Worm (Caenorhabditis elegans) whole organism, young adult: ENCODE measurements around the gene C40A11.2.
A peak's percentile ranks its signal among the peaks of the same experiment; 100 is the strongest.

Experiments
- B0035.1 ChIP-seq: sonication (generic microtip); optimal IDR thresholded peaks from 2 replicates; lab custom pipeline; 2016; ENCODE audit warnings: missing genetic modification characterization, mild to moderate bottlenecking, missing compliant biosample characterization, missing genotype, missing genetic modification reagents
- B0261.1 ChIP-seq: sonication (generic microtip); optimal IDR thresholded peaks from 2 replicates; lab custom pipeline; 2016; ENCODE audit warnings: mild to moderate bottlenecking, missing genetic modification characterization, moderate library complexity, missing compliant biosample characterization
- K12H6.12 ChIP-seq: fragments of 200-800 bp; sonication (Bioruptor generic); optimal IDR thresholded peaks from 2 replicates; lab custom pipeline; 2018; ENCODE audit warnings: mild to moderate bottlenecking, missing genetic modification characterization, missing compliant biosample characterization
- T07F8.4 ChIP-seq: sonication (generic microtip); optimal IDR thresholded peaks from 2 replicates; lab custom pipeline; 2016; ENCODE audit warnings: mild to moderate bottlenecking, missing genetic modification characterization, moderate library complexity, missing compliant biosample characterization
- Y53G8AR.9 ChIP-seq: fragments of 200-800 bp; sonication (Bioruptor generic); conservative IDR thresholded peaks from 2 replicates; pipeline ENCODE4 v1.3.6; 2022; ENCODE audit warnings: missing genetic modification reagents, missing genetic modification characterization, missing compliant biosample characterization
- Y95B8A.8 ChIP-seq: fragments of 200-800 bp; sonication (Bioruptor generic); IDR thresholded peaks from 2 replicates; pipeline ENCODE4 v1.3.6; 2022; ENCODE audit warnings: missing genetic modification reagents, missing genetic modification characterization, missing compliant biosample characterization
- aptf-3 ChIP-seq: fragments of 200-800 bp; sonication (Bioruptor generic); IDR thresholded peaks from 2 replicates; pipeline ENCODE4 v1.3.6; 2022; ENCODE audit warnings: missing genetic modification characterization, missing compliant biosample characterization
- ccch-3 ChIP-seq: fragments of 200-800 bp; sonication (Bioruptor generic); optimal IDR thresholded peaks from 2 replicates; lab custom pipeline; 2018; ENCODE audit warnings: mild to moderate bottlenecking, missing genetic modification characterization, missing compliant biosample characterization
- cebp-1 ChIP-seq, 2 experiments: fragments of 200-800 bp in 1 of 2; sonication (Bioruptor generic) in 1 of 2; sonication (generic microtip) in 1 of 2; IDR thresholded peaks in 1 of 2; optimal IDR thresholded peaks in 1 of 2; 2 replicates each; pipeline versions ENCODE4 v1.3.6 to Lab custom; 2017 to 2022; ENCODE audit warnings: missing compliant biosample characterization in 2 of 2, missing genetic modification characterization in 2 of 2, mild to moderate bottlenecking in 1 of 2, missing genetic modification reagents in 1 of 2, moderate library complexity in 1 of 2
- ceh-27 ChIP-seq: fragments of 200-800 bp; sonication (Bioruptor generic); optimal IDR thresholded peaks from 2 replicates; lab custom pipeline; 2018; ENCODE audit warnings: mild to moderate bottlenecking, missing genetic modification characterization, moderate library complexity, missing compliant biosample characterization
- ceh-91 ChIP-seq: fragments of 200-800 bp; sonication (Bioruptor generic); IDR thresholded peaks from 2 replicates; pipeline ENCODE4 v1.3.6; 2022; ENCODE audit warnings: missing genetic modification reagents, missing genetic modification characterization, missing compliant biosample characterization
- efl-1 ChIP-seq: fragments of 150-350 bp; optimal IDR thresholded peaks from 2 replicates; lab custom pipeline; 2014; ENCODE audit warnings: missing biosample characterization, missing genetic modification reagents, missing genetic modification characterization
- egrh-3 ChIP-seq: fragments of 200-800 bp; sonication (Bioruptor generic); IDR thresholded peaks from 2 replicates; pipeline ENCODE4 v1.3.6; 2022; ENCODE audit warnings: missing genetic modification reagents, missing genetic modification characterization, missing compliant biosample characterization
- hlh-26 ChIP-seq: fragments of 200-800 bp; sonication (Bioruptor generic); conservative IDR thresholded peaks from 2 replicates; pipeline ENCODE4 v1.3.6; 2022; ENCODE audit warnings: missing genetic modification reagents, missing genetic modification characterization, missing compliant biosample characterization
- hmg-1.2 ChIP-seq: fragments of 200-800 bp; sonication (Bioruptor generic); IDR thresholded peaks from 2 replicates; pipeline ENCODE4 v1.3.6; 2022; ENCODE audit warnings: missing genetic modification reagents, missing genetic modification characterization, missing compliant biosample characterization
- hrde-1 ChIP-seq: sonication (generic microtip); optimal IDR thresholded peaks from 2 replicates; lab custom pipeline; 2016; ENCODE audit warnings: missing genetic modification characterization, mild to moderate bottlenecking, missing compliant biosample characterization, moderate library complexity, missing genotype, missing genetic modification reagents, borderline replicate concordance
- lin-54 ChIP-seq: fragments of 200-800 bp; sonication (Bioruptor generic); optimal IDR thresholded peaks from 2 replicates; lab custom pipeline; 2018; ENCODE audit warnings: mild to moderate bottlenecking, missing genetic modification characterization, missing compliant biosample characterization
- lsl-1 ChIP-seq: fragments of 200-800 bp; sonication (Bioruptor generic); optimal IDR thresholded peaks from 2 replicates; lab custom pipeline; 2018; ENCODE audit warnings: mild to moderate bottlenecking, missing genetic modification characterization, moderate library complexity, missing compliant biosample characterization
- madf-3 ChIP-seq: fragments of 200-800 bp; sonication (Bioruptor generic); IDR thresholded peaks from 2 replicates; pipeline ENCODE4 v1.3.6; 2022; ENCODE audit warnings: missing genetic modification reagents, missing genetic modification characterization, missing compliant biosample characterization
- madf-6 ChIP-seq: fragments of 200-800 bp; sonication (Bioruptor generic); IDR thresholded peaks from 2 replicates; pipeline ENCODE4 v1.3.6; 2022; ENCODE audit warnings: missing genetic modification reagents, missing genetic modification characterization, missing compliant biosample characterization
- nfyb-1 ChIP-seq: fragments of 200-800 bp; sonication (Bioruptor generic); IDR thresholded peaks from 2 replicates; pipeline ENCODE4 v1.3.6; 2022; ENCODE audit warnings: missing genetic modification reagents, missing genetic modification characterization, missing compliant biosample characterization
- nhr-179 ChIP-seq: sonication (generic microtip); optimal IDR thresholded peaks from 2 replicates; lab custom pipeline; 2016; ENCODE audit warnings: mild to moderate bottlenecking, missing genetic modification characterization, missing compliant biosample characterization
- pbrm-1 ChIP-seq: fragments of 200-800 bp; sonication (Bioruptor generic); IDR thresholded peaks from 2 replicates; pipeline ENCODE4 v1.3.6; 2022; ENCODE audit warnings: missing genetic modification reagents, missing genetic modification characterization, missing compliant biosample characterization
- rcor-1 ChIP-seq: fragments of 200-800 bp; sonication (Bioruptor generic); IDR thresholded peaks from 2 replicates; pipeline ENCODE4 v1.3.6; 2022; ENCODE audit warnings: missing genetic modification reagents, missing genetic modification characterization, missing compliant biosample characterization
- rec-8 ChIP-seq, 2 experiments: sonication (generic microtip); optimal IDR thresholded peaks; 2 replicates each; lab custom pipeline; 2016; ENCODE audit warnings: mild to moderate bottlenecking in 2 of 2, missing genetic modification characterization in 2 of 2, missing genetic modification reagents in 2 of 2, missing genotype in 2 of 2, missing biosample characterization in 1 of 2, missing compliant biosample characterization in 1 of 2, moderate library complexity in 1 of 2
- rpc-1 ChIP-seq, 2 experiments: fragments of 150-350 bp in 1 of 2; sonication (generic microtip) in 1 of 2; optimal IDR thresholded peaks; 2 replicates each; lab custom pipeline; 2014 to 2018; ENCODE audit warnings: missing biosample characterization in 1 of 2, missing genetic modification characterization in 1 of 2, missing genetic modification reagents in 1 of 2, missing genotype in 1 of 2
- snpc-3.4 ChIP-seq: sonication (generic microtip); optimal IDR thresholded peaks from 2 replicates; lab custom pipeline; 2017; ENCODE audit warnings: missing genetic modification characterization, mild to moderate bottlenecking, missing compliant biosample characterization, antibody characterized with exemption, moderate library complexity, missing genotype, missing genetic modification reagents
- snpc-4 ChIP-seq, 5 experiments: fragments of 150-350 bp in 1 of 5; sonication (generic microtip) in 4 of 5; optimal IDR thresholded peaks; 2 replicates each; lab custom pipeline; 2014 to 2018; ENCODE audit warnings: missing genetic modification characterization in 5 of 5, missing biosample characterization in 3 of 5, antibody characterized with exemption in 2 of 5, mild to moderate bottlenecking in 2 of 5, missing compliant biosample characterization in 2 of 5, missing genotype in 2 of 5, moderate library complexity in 2 of 5, missing genetic modification reagents in 1 of 5
- sptf-2 ChIP-seq: fragments of 200-800 bp; sonication (Bioruptor generic); optimal IDR thresholded peaks from 2 replicates; lab custom pipeline; 2018; ENCODE audit warnings: mild to moderate bottlenecking, missing genetic modification characterization, missing compliant biosample characterization
- tlf-1 ChIP-seq: fragments of 200-800 bp; sonication (Bioruptor generic); optimal IDR thresholded peaks from 2 replicates; lab custom pipeline; 2018; ENCODE audit warnings: mild to moderate bottlenecking, missing genetic modification characterization, missing compliant biosample characterization
- unc-62 ChIP-seq: fragments of 150-350 bp; optimal IDR thresholded peaks from 2 replicates; lab custom pipeline; 2014; ENCODE audit warnings: missing biosample characterization, missing genetic modification reagents, missing genetic modification characterization
- xnd-1 ChIP-seq: sonication (generic microtip); optimal IDR thresholded peaks from 2 replicates; lab custom pipeline; 2016; ENCODE audit warnings: missing genotype, missing genetic modification reagents, missing genetic modification characterization, missing compliant biosample characterization
- zim-3 ChIP-seq: sonication (generic microtip); optimal IDR thresholded peaks from 2 replicates; lab custom pipeline; 2017; ENCODE audit warnings: mild to moderate bottlenecking, missing genetic modification characterization, moderate library complexity, missing compliant biosample characterization
- ztf-18 ChIP-seq: sonication (generic microtip); optimal IDR thresholded peaks from 2 replicates; lab custom pipeline; 2016; ENCODE audit warnings: missing genotype, mild to moderate bottlenecking, missing genetic modification characterization, missing compliant biosample characterization
- ztf-22 ChIP-seq: fragments of 200-800 bp; sonication (Bioruptor generic); optimal IDR thresholded peaks from 2 replicates; lab custom pipeline; 2018; ENCODE audit warnings: mild to moderate bottlenecking, missing genetic modification characterization, moderate library complexity, missing compliant biosample characterization
- ztf-25 ChIP-seq: fragments of 200-800 bp; sonication (Bioruptor generic); IDR thresholded peaks from 2 replicates; pipeline ENCODE4 v1.3.6; 2022; ENCODE audit warnings: missing genetic modification reagents, missing genetic modification characterization, missing compliant biosample characterization
- ztf-28 ChIP-seq: fragments of 200-800 bp; sonication (Bioruptor generic); IDR thresholded peaks from 2 replicates; pipeline ENCODE4 v1.3.6; 2022; ENCODE audit warnings: missing genetic modification reagents, missing genetic modification characterization, missing compliant biosample characterization

The C40A11.2 gene

ce11 chrII:2190522-2190921 lies 43.8 kb downstream of the C40A11.2 start:
- TF ChIP-seq madf-6 (GFP tag; lab: Robert Waterston, UW) (no peak), madf-3 (GFP tag; lab: Robert Waterston, UW) (no peak), pbrm-1 (no peak), zim-3 (tag; lab: Kevin White, UChicago) (no peak), Y95B8A.8 (no peak), xnd-1 (tag; lab: Kevin White, UChicago) (no peak), efl-1 (GFP tag; lab: Kevin White, UChicago) (no peak), Y53G8AR.9 (GFP tag; lab: Robert Waterston, UW) (no peak), K12H6.12 (no peak), aptf-3 (GFP tag; lab: Robert Waterston, UW) (no peak), sptf-2 (GFP tag; lab: Kevin White, UChicago) (no peak)

DNA sequence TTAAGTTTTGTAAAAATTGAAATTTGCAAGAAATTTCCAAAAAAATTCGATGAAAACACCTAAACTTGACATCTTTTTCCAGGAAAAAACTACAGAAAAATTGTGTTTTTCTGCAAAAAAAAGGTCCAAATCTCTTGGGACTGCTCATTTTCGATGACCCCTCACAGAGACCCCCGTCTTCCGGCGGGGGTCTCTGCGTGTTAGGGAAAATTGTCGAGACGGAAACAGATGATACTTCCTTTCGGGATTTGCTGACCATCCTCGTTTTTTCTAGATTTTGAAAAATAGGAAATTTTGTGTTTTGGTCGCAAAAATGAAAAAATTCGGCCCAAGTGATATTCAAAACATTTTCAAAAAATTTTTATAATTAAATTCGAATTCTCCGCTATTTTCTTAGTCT lies 44.6 kb downstream of the C40A11.2 start:
- TF ChIP-seq T07F8.4 (tag; lab: Kevin White, UChicago): no peak
- no peak for TF ChIP-seq lsl-1 (GFP tag; lab: Kevin White, UChicago)
- no peak for TF ChIP-seq nfyb-1
- TF ChIP-seq lin-54 (GFP tag; lab: Kevin White, UChicago): no peak
- TF ChIP-seq B0261.1 (tag; lab: Kevin White, UChicago): no peak
- no peak for TF ChIP-seq snpc-3.4
- no peak for TF ChIP-seq B0035.1 (tag; lab: Kevin White, UChicago)
- no peak for TF ChIP-seq rcor-1 (GFP tag; lab: Robert Waterston, UW)
- TF ChIP-seq ceh-91 (GFP tag; lab: Robert Waterston, UW): no peak
- TF ChIP-seq egrh-3 (GFP tag; lab: Robert Waterston, UW): no peak
- no peak for TF ChIP-seq rpc-1 (optimal IDR thresholded peaks at IDR 0.05; lab: Kevin White, UChicago)
- TF ChIP-seq rpc-1 (tag; optimal IDR thresholded peaks at IDR 0.05; lab: Kevin White, UChicago): no peak
- TF ChIP-seq ccch-3 (GFP tag; lab: Kevin White, UChicago): no peak

DNA sequence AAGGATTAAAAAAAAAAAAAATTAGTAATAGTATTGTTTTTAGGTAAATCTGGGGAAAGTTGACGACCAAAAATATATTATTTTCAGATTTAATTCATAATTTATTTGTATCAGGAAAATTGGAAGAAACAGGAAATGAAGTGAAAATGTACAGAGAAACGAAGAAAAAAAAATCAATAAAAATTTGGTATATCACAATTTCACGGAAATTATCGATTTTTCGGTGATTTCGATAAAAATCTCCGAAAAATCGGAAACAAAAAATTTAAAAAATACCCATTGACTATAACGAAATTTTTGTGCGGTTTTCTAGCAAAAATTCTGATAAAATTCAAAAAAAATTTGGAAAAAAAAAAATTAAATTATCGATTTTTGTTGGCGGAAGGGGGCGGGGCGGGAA lies 45.5 kb downstream of the C40A11.2 start:
- TF ChIP-seq ztf-18 (tag; lab: Kevin White, UChicago) (no peak), tlf-1 (no peak), ztf-28 (GFP tag; lab: Robert Waterston, UW) (no peak), snpc-4 (GFP tag; optimal IDR thresholded peaks at IDR 0.05; lab: Kevin White, UChicago) (no peak), snpc-4 (tag; optimal IDR thresholded peaks at IDR 0.05; lab: Kevin White, UChicago) (no peak), hrde-1 (tag; lab: Kevin White, UChicago) (no peak), rec-8 (tag; optimal IDR thresholded peaks at IDR 0.05; lab: Kevin White, UChicago) (no peak), ztf-25 (GFP tag; lab: Robert Waterston, UW) (no peak)

- TF ChIP-seq cebp-1 (GFP tag; IDR thresholded peaks at IDR 0.05; lab: Robert Waterston, UW) (no peak), cebp-1 (tag; optimal IDR thresholded peaks at IDR 0.05; lab: Kevin White, UChicago) (peak; percentile 17), hmg-1.2 (GFP tag; lab: Robert Waterston, UW) (peak; percentile 18; the same call in 1 of the 2 replicates), ztf-22 (GFP tag; lab: Kevin White, UChicago) (no peak), unc-62 (GFP tag; lab: Kevin White, UChicago) (no peak), hlh-26 (GFP tag; lab: Robert Waterston, UW) (no peak), ceh-27 (GFP tag; lab: Kevin White, UChicago) (peak; percentile 28), nhr-179 (no peak), efl-1 (GFP tag; lab: Kevin White, UChicago) (no peak)
- TF ChIP-seq, all 124 proteins: peak for 3
These were observed 48.8 kb downstream of the C40A11.2 start for ce11 chrII:2195541-2195940.
